Fruit fly (Drosophila melanogaster) whole organism, prepupa: Measurements from ENCODE around the gene CG6928.

Source experiments
- CG10669 ChIP-seq: fragments of 200-800 bp; sonication (Bioruptor generic); optimal IDR thresholded peaks from 3 replicates; lab custom pipeline; 2018; ENCODE audit warnings: missing biosample characterization, mild to moderate bottlenecking, missing genetic modification characterization, moderate library complexity
- CG11902 ChIP-seq: fragments of 200-800 bp; sonication (Bioruptor generic); optimal IDR thresholded peaks from 3 replicates; lab custom pipeline; 2016; ENCODE audit warnings: missing biosample characterization, missing genetic modification characterization
- CG1621 ChIP-seq: fragments of 200-800 bp; sonication (Bioruptor generic); optimal IDR thresholded peaks from 3 replicates; lab custom pipeline; 2018; ENCODE audit warnings: missing biosample characterization, mild to moderate bottlenecking, missing genetic modification characterization
- CG16779 ChIP-seq: fragments of 200-800 bp; sonication (Bioruptor generic); optimal IDR thresholded peaks from 3 replicates; lab custom pipeline; 2017; ENCODE audit warnings: missing biosample characterization, mild to moderate bottlenecking, missing genetic modification characterization
- CG3032 ChIP-seq: fragments of 200-800 bp; optimal IDR thresholded peaks from 2 replicates; lab custom pipeline; 2019; ENCODE audit warnings: missing biosample characterization, mild to moderate bottlenecking, missing genetic modification characterization, moderate library complexity
- CG32006 ChIP-seq: fragments of 200-800 bp; sonication (Bioruptor generic); optimal IDR thresholded peaks from 3 replicates; lab custom pipeline; 2017; ENCODE audit warnings: missing biosample characterization, mild to moderate bottlenecking, missing genetic modification characterization
- CG3919 ChIP-seq: fragments of 200-800 bp; sonication (Bioruptor generic); optimal IDR thresholded peaks from 3 replicates; lab custom pipeline; 2016; ENCODE audit warnings: missing biosample characterization, missing genetic modification characterization
- CG4318 ChIP-seq: fragments of 200-800 bp; sonication (Bioruptor generic); optimal IDR thresholded peaks from 3 replicates; lab custom pipeline; 2017; ENCODE audit warnings: missing biosample characterization, mild to moderate bottlenecking, missing genetic modification characterization
- CG6163 ChIP-seq: fragments of 200-800 bp; sonication (Bioruptor generic); IDR thresholded peaks from 3 replicates; pipeline ENCODE4 v1.3.6; 2022; ENCODE audit warnings: missing biosample characterization, missing genetic modification characterization
- CG6276 ChIP-seq: fragments of 200-800 bp; sonication (Bioruptor generic); optimal IDR thresholded peaks from 2 replicates; lab custom pipeline; 2017; ENCODE audit warnings: missing biosample characterization, mild to moderate bottlenecking, missing genetic modification characterization
- CG6808 ChIP-seq: fragments of 200-800 bp; sonication (Bioruptor generic); optimal IDR thresholded peaks from 3 replicates; lab custom pipeline; 2017; ENCODE audit warnings: missing biosample characterization, missing genetic modification characterization, mild to moderate bottlenecking, moderate library complexity, missing genetic modification reagents
- CG6854 ChIP-seq: fragments of 200-800 bp; sonication (Bioruptor generic); optimal IDR thresholded peaks from 2 replicates; lab custom pipeline; 2017; ENCODE audit warnings: missing biosample characterization, mild to moderate bottlenecking, missing genetic modification characterization
- CG7368 ChIP-seq: fragments of 200-800 bp; sonication (Bioruptor generic); optimal IDR thresholded peaks from 3 replicates; lab custom pipeline; 2016; ENCODE audit warnings: missing biosample characterization, missing genetic modification characterization
- CG8119 ChIP-seq: fragments of 200-800 bp; sonication (Bioruptor generic); IDR thresholded peaks from 3 replicates; pipeline ENCODE4 v1.3.6; 2022; ENCODE audit warnings: missing biosample characterization, missing genetic modification characterization
- CG8319 ChIP-seq: fragments of 200-800 bp; sonication (Bioruptor generic); optimal IDR thresholded peaks from 3 replicates; lab custom pipeline; 2016; ENCODE audit warnings: missing biosample characterization, missing genetic modification characterization
- CG8632 ChIP-seq: fragments of 200-800 bp; sonication (Bioruptor generic); optimal IDR thresholded peaks from 3 replicates; lab custom pipeline; 2016; ENCODE audit warnings: missing biosample characterization, missing genetic modification characterization
- CG9139 ChIP-seq: fragments of 200-800 bp; sonication (Bioruptor generic); optimal IDR thresholded peaks from 3 replicates; lab custom pipeline; 2017; ENCODE audit warnings: missing biosample characterization, mild to moderate bottlenecking, missing genetic modification characterization
- Eip75B ChIP-seq: fragments of 200-800 bp; sonication (Bioruptor generic); optimal IDR thresholded peaks from 3 replicates; lab custom pipeline; 2016; ENCODE audit warnings: missing biosample characterization, missing genetic modification characterization
- Ets21C ChIP-seq: fragments of 200-800 bp; sonication (Bioruptor generic); optimal IDR thresholded peaks from 3 replicates; lab custom pipeline; 2016; ENCODE audit warnings: missing biosample characterization, missing genetic modification characterization
- Ets96B ChIP-seq: fragments of 200-800 bp; optimal IDR thresholded peaks from 2 replicates; lab custom pipeline; 2019; ENCODE audit warnings: missing biosample characterization, mild to moderate bottlenecking, missing genetic modification characterization, moderate library complexity
- Gug ChIP-seq: fragments of 200-800 bp; sonication (Bioruptor generic); IDR thresholded peaks from 2 replicates; pipeline ENCODE4 v1.3.6; 2022; ENCODE audit warnings: missing biosample characterization, missing genetic modification characterization
- Hr38 ChIP-seq: sonication (Bioruptor generic); optimal IDR thresholded peaks from 2 replicates; lab custom pipeline; 2016; ENCODE audit warnings: missing biosample characterization, missing genetic modification characterization
- Hr39 ChIP-seq: fragments of 200-800 bp; sonication (Bioruptor generic); optimal IDR thresholded peaks from 2 replicates; lab custom pipeline; 2016; ENCODE audit warnings: missing biosample characterization, missing genetic modification characterization
- Lpt ChIP-seq: fragments of 200-800 bp; sonication (Bioruptor generic); optimal IDR thresholded peaks from 3 replicates; lab custom pipeline; 2016; ENCODE audit warnings: missing biosample characterization, missing genetic modification characterization
- Met ChIP-seq: fragments of 200-800 bp; sonication (Bioruptor generic); optimal IDR thresholded peaks from 3 replicates; lab custom pipeline; 2016; ENCODE audit warnings: missing biosample characterization, missing genetic modification characterization
- Smox ChIP-seq: fragments of 200-800 bp; sonication (Bioruptor generic); optimal IDR thresholded peaks from 3 replicates; lab custom pipeline; 2016; ENCODE audit warnings: missing biosample characterization, missing genetic modification characterization
- Sox102F ChIP-seq: fragments of 200-800 bp; sonication (Bioruptor generic); optimal IDR thresholded peaks from 2 replicates; lab custom pipeline; 2016; ENCODE audit warnings: missing biosample characterization, mild to moderate bottlenecking, missing genetic modification characterization
- Sox14 ChIP-seq: fragments of 200-800 bp; sonication (Bioruptor generic); optimal IDR thresholded peaks from 3 replicates; lab custom pipeline; 2016; ENCODE audit warnings: missing biosample characterization, missing genetic modification characterization
- achi ChIP-seq: fragments of 200-800 bp; sonication (Bioruptor generic); optimal IDR thresholded peaks from 3 replicates; lab custom pipeline; 2016; ENCODE audit warnings: missing biosample characterization, missing genetic modification characterization
- acj6 ChIP-seq: fragments of 200-800 bp; sonication (Bioruptor generic); optimal IDR thresholded peaks from 3 replicates; lab custom pipeline; 2016; ENCODE audit warnings: missing biosample characterization, missing genetic modification characterization
- dac ChIP-seq: fragments of 200-800 bp; sonication (Bioruptor generic); optimal IDR thresholded peaks from 2 replicates; lab custom pipeline; 2017; ENCODE audit warnings: missing biosample characterization, mild to moderate bottlenecking, missing genetic modification characterization
- esn ChIP-seq: fragments of 200-800 bp; sonication (Bioruptor generic); optimal IDR thresholded peaks from 2 replicates; lab custom pipeline; 2016; ENCODE audit warnings: missing biosample characterization, mild to moderate bottlenecking, missing genetic modification characterization, moderate library complexity
- fd59A ChIP-seq: fragments of 200-800 bp; sonication (Bioruptor generic); optimal IDR thresholded peaks from 2 replicates; lab custom pipeline; 2017; ENCODE audit warnings: missing biosample characterization, mild to moderate bottlenecking, missing genetic modification characterization, missing genetic modification reagents
- fkh ChIP-seq: fragments of 200-800 bp; sonication (Bioruptor generic); optimal IDR thresholded peaks from 3 replicates; lab custom pipeline; 2017; ENCODE audit warnings: missing biosample characterization, mild to moderate bottlenecking, missing genetic modification characterization, moderate library complexity
- lz ChIP-seq: fragments of 200-800 bp; sonication (Bioruptor generic); optimal IDR thresholded peaks from 3 replicates; lab custom pipeline; 2016; ENCODE audit warnings: missing biosample characterization, missing genetic modification characterization
- salr ChIP-seq, 2 experiments: fragments of 200-800 bp; sonication (Bioruptor generic); optimal IDR thresholded peaks; 3 replicates each; lab custom pipeline; 2016 to 2018; ENCODE audit warnings: missing biosample characterization in 2 of 2, missing genetic modification characterization in 2 of 2, mild to moderate bottlenecking in 1 of 2
- ss ChIP-seq, 2 experiments: fragments of 200-800 bp; sonication (Bioruptor generic); optimal IDR thresholded peaks; 2 replicates in 1 of 2; 3 replicates in 1 of 2; lab custom pipeline; 2017 to 2018; ENCODE audit warnings: mild to moderate bottlenecking in 2 of 2, missing biosample characterization in 2 of 2, missing genetic modification characterization in 2 of 2, moderate library complexity in 1 of 2
- vri ChIP-seq: fragments of 200-800 bp; sonication (Bioruptor generic); optimal IDR thresholded peaks from 3 replicates; lab custom pipeline; 2016; ENCODE audit warnings: missing biosample characterization, mild to moderate bottlenecking, missing genetic modification characterization

The CG6928 gene

DNA sequence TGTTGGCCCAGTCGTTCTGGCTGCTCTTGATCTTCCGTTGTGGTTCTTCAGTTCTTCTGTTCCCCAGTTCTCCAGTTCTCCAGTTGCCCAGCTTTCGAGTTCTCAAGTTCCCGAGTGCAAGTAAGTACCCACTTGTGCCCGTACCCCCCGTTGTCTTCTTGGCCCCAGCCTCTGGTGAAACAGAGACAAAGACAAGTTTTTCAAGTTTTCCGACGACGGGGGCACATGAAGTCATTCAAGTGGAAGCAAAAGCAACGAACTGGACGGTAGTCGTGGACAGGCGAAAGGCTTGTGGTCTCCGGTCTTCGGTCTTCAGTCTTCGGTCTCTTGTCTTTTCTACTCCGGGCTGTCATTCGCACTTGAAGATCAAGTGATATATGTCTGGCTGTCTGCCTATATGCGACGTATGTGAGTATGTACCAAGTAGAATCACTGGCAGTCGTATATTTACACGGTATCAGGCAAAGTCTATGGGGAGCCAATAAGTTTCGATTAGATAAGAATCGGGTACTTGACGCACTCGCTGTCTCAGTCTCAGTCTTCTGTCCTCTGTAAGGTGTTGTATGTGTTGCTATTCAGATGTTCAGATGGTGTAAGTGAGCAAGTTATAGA lies 37.5 kb downstream of the CG6928 start (continued):
- no peak for TF ChIP-seq CG8319
- TF ChIP-seq CG10669 (GFP tag; lab: Kevin White, UChicago) = no peak
- no peak for TF ChIP-seq Gug
- TF ChIP-seq CG16779 = no peak
- peak; percentile 26 for TF ChIP-seq Sox102F (GFP tag; lab: Kevin White, UChicago)
- TF ChIP-seq Ets21C (GFP tag; lab: Kevin White, UChicago) = no peak
- peak; percentile 42 for TF ChIP-seq CG6276 (GFP tag; lab: Kevin White, UChicago)
- no peak for TF ChIP-seq Hr39
- no peak for TF ChIP-seq Smox (GFP tag; lab: Kevin White, UChicago)

- TF ChIP-seq CG8319 = no peak
- no peak for TF ChIP-seq lz
- no peak for TF ChIP-seq dac (GFP tag; lab: Kevin White, UChicago)
- TF ChIP-seq CG3919 (GFP tag; lab: Kevin White, UChicago) = no peak
- TF ChIP-seq acj6 = no peak
- TF ChIP-seq Lpt (GFP tag; lab: Kevin White, UChicago) = no peak
- TF ChIP-seq Ets96B (tag; lab: Kevin White, UChicago) = no peak
- no peak for TF ChIP-seq Hr38 (GFP tag; lab: Kevin White, UChicago)
- no peak for TF ChIP-seq CG8632 (GFP tag; lab: Kevin White, UChicago)
- no peak for TF ChIP-seq CG8119 (GFP tag; lab: Robert Waterston, UW)
- no peak for TF ChIP-seq CG4318 (GFP tag; lab: Kevin White, UChicago)
- TF ChIP-seq CG11902 (GFP tag; lab: Kevin White, UChicago) = no peak
- no peak for TF ChIP-seq fd59A (GFP tag; lab: Kevin White, UChicago)
- TF ChIP-seq Hr39 = no peak
- TF ChIP-seq CG6808 (GFP tag; lab: Kevin White, UChicago) = no peak
- no peak for TF ChIP-seq Eip75B (GFP tag; lab: Kevin White, UChicago)
- no peak for TF ChIP-seq CG32006 (GFP tag; lab: Kevin White, UChicago)
- no peak for TF ChIP-seq esn (GFP tag; lab: Kevin White, UChicago)
- TF ChIP-seq CG9139 (GFP tag; lab: Kevin White, UChicago) = no peak
- no peak for TF ChIP-seq Met (GFP tag; lab: Kevin White, UChicago)
Observed at dm6 chr3L:12042087-12042486, 39.1 kb downstream of the CG6928 start, which contains the start of gene CG6793. TSS of gene CG6793 (plus strand) at chr3L:12042387.

dm6 chr3L:12044279-12044678 lies 41.3 kb downstream of the CG6928 start, which contains the start of gene CG43638:
TSS of gene CG43638 (plus strand) at chr3L:12044579.
- no peak for TF ChIP-seq ss (GFP tag; optimal IDR thresholded peaks at IDR 0.05; lab: Kevin White, UChicago)

- TF ChIP-seq Ets21C (GFP tag; lab: Kevin White, UChicago) (no peak), CG3919 (GFP tag; lab: Kevin White, UChicago) (no peak), CG1621 (no peak), CG8119 (GFP tag; lab: Robert Waterston, UW) (no peak), CG8632 (GFP tag; lab: Kevin White, UChicago) (no peak), dac (GFP tag; lab: Kevin White, UChicago) (no peak), achi (GFP tag; lab: Kevin White, UChicago) (no peak), fkh (GFP tag; lab: Kevin White, UChicago) (peak; percentile 95)
- TF ChIP-seq, all 60 proteins: peak for 1
Observed at dm6 chr3L:12045443-12045842, 42.5 kb downstream of the CG6928 start.

dm6 chr3L:12049597-12050311 lies 46.8 kb downstream of the CG6928 start:
- TF ChIP-seq Sox14 (GFP tag; lab: Kevin White, UChicago) (no peak), salr (GFP tag; optimal IDR thresholded peaks at IDR 0.05; lab: Kevin White, UChicago) (no peak), CG6854 (GFP tag; lab: Kevin White, UChicago) (no peak), CG10669 (GFP tag; lab: Kevin White, UChicago) (no peak), fd59A (GFP tag; lab: Kevin White, UChicago) (no peak), fkh (GFP tag; lab: Kevin White, UChicago) (peak; percentile 51), dac (GFP tag; lab: Kevin White, UChicago) (no peak), Hr38 (GFP tag; lab: Kevin White, UChicago) (no peak), vri (peak; percentile 25), CG3032 (no peak), Hr39 (no peak), CG6163 (GFP tag; lab: Robert Waterston, UW) (0 out of 3 replicates have a peak, but pooled peaks have one; percentile 22), CG7368 (GFP tag; lab: Kevin White, UChicago) (no peak), CG16779 (no peak)
